Fruit fly (Drosophila melanogaster): ENCODE data around the gene fax.

DNA sequence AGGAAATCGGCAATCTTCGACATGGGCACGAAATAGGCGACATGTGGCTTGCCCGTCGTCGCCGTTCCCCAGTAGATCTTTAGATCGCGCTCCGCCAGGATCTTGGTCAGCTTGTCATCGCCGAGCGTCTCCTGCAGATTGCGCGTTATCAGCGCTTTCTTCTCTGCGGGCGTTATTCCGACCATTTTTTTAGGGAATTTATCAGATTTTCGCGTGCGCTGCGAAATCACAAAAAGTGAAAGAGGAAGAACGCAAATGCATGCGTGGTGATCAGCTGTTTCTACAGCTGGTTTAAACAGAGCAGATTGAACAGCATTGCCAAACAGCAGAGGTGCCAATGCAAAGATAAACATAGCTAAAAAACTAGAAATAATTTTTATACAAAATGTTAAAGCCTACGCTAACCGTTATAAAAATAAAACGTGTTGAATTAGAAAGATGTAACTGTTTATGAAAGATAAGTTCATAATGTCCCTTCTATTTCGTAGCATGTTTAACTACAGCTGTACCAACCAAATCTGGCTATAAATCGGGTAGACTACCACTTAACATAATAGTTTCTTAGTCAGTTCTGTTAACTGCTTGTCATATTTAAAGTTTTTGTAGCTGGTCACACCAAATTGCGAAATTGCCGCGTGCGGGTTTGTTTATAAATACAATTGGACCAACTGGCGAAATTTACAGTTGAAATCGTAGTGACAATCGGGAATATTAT is 7.6 kb upstream of the fax start, which contains the start of the genes TyrRS and CG33158:
- TF ChIP-seq CG6792 (GFP tag; optimal IDR thresholded peaks at IDR 0.05), result no peak
- no peak for TF ChIP-seq CG8632 (GFP tag; optimal IDR thresholded peaks at IDR 0.05)
- no peak for TF ChIP-seq CG11762 (GFP tag; optimal IDR thresholded peaks at IDR 0.05; ENCODE audit: insufficient read depth)
- TF ChIP-seq CG3032 (tag; optimal IDR thresholded peaks at IDR 0.05), result no peak
- no peak for TF ChIP-seq Blimp-1 (GFP tag; optimal IDR thresholded peaks at IDR 0.05)
- no peak for TF ChIP-seq CG31627 (GFP tag; optimal IDR thresholded peaks at IDR 0.05)
